Fruit fly (Drosophila melanogaster): Measurements from ENCODE around the gene CG44532.
A peak's percentile ranks its signal among the peaks of the same experiment; 100 is the strongest.

Gene CG44532

dm6 chrX:9201866-9202681, 40.2 kb downstream of the CG44532 start (continued):
- TF ChIP-seq CG18764 (GFP tag; optimal IDR thresholded peaks at IDR 0.05): no peak
- peak; percentile 96 for TF ChIP-seq Adf1 (GFP tag; IDR thresholded peaks at IDR 0.05)
- TF ChIP-seq CG30431 (GFP tag; optimal IDR thresholded peaks at IDR 0.05): peak; percentile 47
- TF ChIP-seq CG11085 (GFP tag; IDR thresholded peaks at IDR 0.05): peak; percentile 81
- TF ChIP-seq Sry-δ (GFP tag; optimal IDR thresholded peaks at IDR 0.05): no peak
- peak in 1 of 2 experiments; percentile 8 for TF ChIP-seq chif (GFP tag; optimal IDR thresholded peaks at IDR 0.05)
- TF ChIP-seq Hsf (GFP tag; optimal IDR thresholded peaks at IDR 0.05): peak; percentile 8
- peak; percentile 98 for TF ChIP-seq Rfx (GFP tag; IDR thresholded peaks at IDR 0.05)
- TF ChIP-seq CG16813 (GFP tag; IDR thresholded peaks at IDR 0.05; ENCODE audit: partially characterized antibody): no peak
- no peak for TF ChIP-seq CG31388 (GFP tag; optimal IDR thresholded peaks at IDR 0.05)
- peak; percentile 40 for TF ChIP-seq Chrac-16 (GFP tag; optimal IDR thresholded peaks at IDR 0.05)
- TF ChIP-seq CG11398 (GFP tag; optimal IDR thresholded peaks at IDR 0.05): no peak
- TF ChIP-seq Neu2 (GFP tag; optimal IDR thresholded peaks at IDR 0.05; ENCODE audit: borderline replicate concordance): no peak
- TF ChIP-seq CG13296 (GFP tag; optimal IDR thresholded peaks at IDR 0.05): peak; percentile 64
- TF ChIP-seq CG7556 (GFP tag; optimal IDR thresholded peaks at IDR 0.05): peak; percentile 83
- no peak for TF ChIP-seq seq (GFP tag; IDR thresholded peaks at IDR 0.05)
- TF ChIP-seq CG9797 (GFP tag; optimal IDR thresholded peaks at IDR 0.05): no peak
- no peak for TF ChIP-seq vfl (GFP tag; optimal IDR thresholded peaks at IDR 0.05)
- peak; percentile 58 for TF ChIP-seq Nf-YB (GFP tag; optimal IDR thresholded peaks at IDR 0.05)
- peak; percentile 49 for TF ChIP-seq B-H1 (GFP tag; IDR thresholded peaks at IDR 0.05)
- peak; percentile 85 for TF ChIP-seq CG7372 (GFP tag; IDR thresholded peaks at IDR 0.05)
- peak; percentile 95 for TF ChIP-seq CG9932 (GFP tag; IDR thresholded peaks at IDR 0.05)
- no peak for TF ChIP-seq eve (GFP tag; optimal IDR thresholded peaks at IDR 0.05)
- TF ChIP-seq odd (GFP tag; optimal IDR thresholded peaks at IDR 0.05): peak; percentile 58
- TF ChIP-seq Max (GFP tag; optimal IDR thresholded peaks at IDR 0.05): no peak
- peak; percentile 66; the same call in 1 of the 2 replicates for TF ChIP-seq CG4404 (GFP tag; IDR thresholded peaks at IDR 0.05)
- peak; percentile 72 for TF ChIP-seq CG11696 (GFP tag; IDR thresholded peaks at IDR 0.05)
- TF ChIP-seq ems (GFP tag; optimal IDR thresholded peaks at IDR 0.05): no peak
- no peak for TF ChIP-seq Hey (tag; optimal IDR thresholded peaks at IDR 0.05)

dm6 chrX:9210787-9211186, 48.9 kb downstream of the CG44532 start, which contains the start of gene SmydA-9:
TSS of gene SmydA-9 (minus strand) at chrX:9210887.
- TF ChIP-seq jigr1 (GFP tag; IDR thresholded peaks at IDR 0.05) (no peak), Drgx (GFP tag; IDR thresholded peaks at IDR 0.05) (no peak), HLH3B (GFP tag; IDR thresholded peaks at IDR 0.05) (peak; percentile 25; the same call in 1 of the 2 replicates), row (GFP tag; IDR thresholded peaks at IDR 0.05) (peak; percentile 32; the same call in 2 of the 3 replicates), CG17361 (GFP tag; IDR thresholded peaks at IDR 0.05) (no peak), gem (tag; optimal IDR thresholded peaks at IDR 0.05) (peak; percentile 18), sob (GFP tag; IDR thresholded peaks at IDR 0.05) (no peak), CG2678 (tag; optimal IDR thresholded peaks at IDR 0.05) (no peak), CG11504 (tag; optimal IDR thresholded peaks at IDR 0.05) (peak; percentile 24), CG13624 (GFP tag; optimal IDR thresholded peaks at IDR 0.05) (no peak), BtbVII (GFP tag; optimal IDR thresholded peaks at IDR 0.05) (no peak), otp (GFP tag; IDR thresholded peaks at IDR 0.05) (no peak), maf-S (GFP tag; optimal IDR thresholded peaks at IDR 0.05) (no peak), CG6854 (GFP tag; optimal IDR thresholded peaks at IDR 0.05) (no peak), sna (GFP tag; IDR thresholded peaks at IDR 0.05; ENCODE audit: partially characterized antibody) (no peak), cad (GFP tag; optimal IDR thresholded peaks at IDR 0.05) (no peak), Opbp (GFP tag; IDR thresholded peaks at IDR 0.05; ENCODE audit: partially characterized antibody) (no peak), Nf-YC (tag; optimal IDR thresholded peaks at IDR 0.05) (no peak), CG6765 (GFP tag; optimal IDR thresholded peaks at IDR 0.05) (no peak), sqz (GFP tag; optimal IDR thresholded peaks at IDR 0.05) (no peak), Eip74EF (GFP tag; optimal IDR thresholded peaks at IDR 0.05) (no peak), pfk (GFP tag; optimal IDR thresholded peaks at IDR 0.05) (no peak), CG7928 (GFP tag; optimal IDR thresholded peaks at IDR 0.05) (no peak)
